Worm (Caenorhabditis elegans) whole organism, L4/young adult: ENCODE measurements around the gene toe-1.

Experiments used
- W03F9.2 ChIP-seq: fragments of 150-350 bp; optimal IDR thresholded peaks from 2 replicates; lab custom pipeline; 2014; ENCODE audit warnings: missing biosample characterization, missing genetic modification characterization
- dao-5 ChIP-seq: sonication (generic microtip); optimal IDR thresholded peaks from 2 replicates; lab custom pipeline; 2016; ENCODE audit warnings: missing genotype, missing genetic modification characterization, moderate library complexity, missing compliant biosample characterization
- him-1 ChIP-seq: sonication (generic microtip); optimal IDR thresholded peaks from 2 replicates; lab custom pipeline; 2016; ENCODE audit warnings: missing genotype, missing genetic modification reagents, missing genetic modification characterization, missing compliant biosample characterization

ce11 chrII:4478303-4478702 lies 53.3 kb downstream of the toe-1 start, which contains the start of gene T05C1.1:
- TF ChIP-seq him-1 (tag; lab: Kevin White, UChicago) (no peak), W03F9.2 (tag; lab: Kevin White, UChicago) (no peak), dao-5 (no peak)
